Worm (Caenorhabditis elegans): Measurements from ENCODE around the gene Y82E9BR.22.

The Y82E9BR.22 gene

ce11 chrIII:1403108-1403507 lies 5.9 kb downstream of the Y82E9BR.22 start, which contains the start of gene pals-18:
pals-18 (plus strand) TSS chrIII:1403408.
- no peak for TF ChIP-seq unc-62 (GFP tag; optimal IDR thresholded peaks at IDR 0.05)
- TF ChIP-seq snpc-1.3 (tag; optimal IDR thresholded peaks at IDR 0.05; ENCODE audit: insufficient read depth), result no peak
- no peak for TF ChIP-seq K12H6.12 (tag; optimal IDR thresholded peaks at IDR 0.05)
- no peak for TF ChIP-seq F55B11.4 (tag; optimal IDR thresholded peaks at IDR 0.05; ENCODE audit: borderline replicate concordance, insufficient read depth)

- TF ChIP-seq snpc-1.1 (tag; optimal IDR thresholded peaks at IDR 0.05; ENCODE audit: insufficient read depth), result no peak
- TF ChIP-seq nhr-80 (tag; optimal IDR thresholded peaks at IDR 0.05), result peak; percentile 69
Observed at ce11 chrIII:1401497-1401990, 7.5 kb downstream of the Y82E9BR.22 start, which contains the start of gene pals-19. pals-19 (plus strand) TSS chrIII:1401940.

- TF ChIP-seq ztf-28 (GFP tag; IDR thresholded peaks at IDR 0.05) (no peak), lsy-27 (tag; optimal IDR thresholded peaks at IDR 0.05; ENCODE audit: borderline replicate concordance, insufficient read depth) (no peak), tbx-9 (tag; optimal IDR thresholded peaks at IDR 0.05; ENCODE audit: borderline replicate concordance) (no peak), F55B11.4 (tag; optimal IDR thresholded peaks at IDR 0.05; ENCODE audit: borderline replicate concordance, insufficient read depth) (no peak), T26A5.8 (tag; optimal IDR thresholded peaks at IDR 0.05) (no peak), ztf-3 (GFP tag; optimal IDR thresholded peaks at IDR 0.05) (no peak), lin-26 (GFP tag; IDR thresholded peaks at IDR 0.05) (no peak), ceh-58 (GFP tag; IDR thresholded peaks at IDR 0.05) (no peak), tlf-1 (GFP tag; optimal IDR thresholded peaks at IDR 0.05) (no peak), F23B12.7 (tag; optimal IDR thresholded peaks at IDR 0.05; ENCODE audit: insufficient read depth) (no peak), zfh-2 (GFP tag; conservative IDR thresholded peaks at IDR 0.05) (no peak)
Observed at ce11 chrIII:1399670-1400069, 9.4 kb downstream of the Y82E9BR.22 start, which contains the start of gene pals-16. pals-16 (plus strand) TSS chrIII:1399970.

ce11 chrIII:1398183-1398582 lies 10.9 kb downstream of the Y82E9BR.22 start:
- no peak for TF ChIP-seq ceh-91 (GFP tag; IDR thresholded peaks at IDR 0.05)
- TF ChIP-seq nhr-80 (tag; optimal IDR thresholded peaks at IDR 0.05), result peak; percentile 38
- TF ChIP-seq F37B4.10 (GFP tag; IDR thresholded peaks at IDR 0.05), result no peak

ce11 chrIII:1395355-1395754 lies 13.7 kb downstream of the Y82E9BR.22 start:
- TF ChIP-seq hrde-1 (tag; optimal IDR thresholded peaks at IDR 0.05; ENCODE audit: borderline replicate concordance) (no peak), efl-1 (GFP tag; optimal IDR thresholded peaks at IDR 0.05) (no peak), nhr-80 (tag; optimal IDR thresholded peaks at IDR 0.05) (peak; percentile 67)

- TF ChIP-seq snpc-4 (GFP tag; optimal IDR thresholded peaks at IDR 0.05) (no peak), snpc-4 (tag; optimal IDR thresholded peaks at IDR 0.05) (no peak), egl-18 (GFP tag; IDR thresholded peaks at IDR 0.05) (no peak), nfyb-1 (GFP tag; IDR thresholded peaks at IDR 0.05) (peak; percentile 38; the same call in 1 of the 2 replicates), nhr-80 (tag; optimal IDR thresholded peaks at IDR 0.05) (peak; percentile 94), Y53F4B.3 (GFP tag; IDR thresholded peaks at IDR 0.05) (no peak), let-607 (tag; optimal IDR thresholded peaks at IDR 0.05) (peak in 1 of 2 experiments; percentile 40), mcd-1 (GFP tag; IDR thresholded peaks at IDR 0.05) (peak; percentile 80), atf-7 (tag; optimal IDR thresholded peaks at IDR 0.05) (peak; percentile 52), ztf-6 (GFP tag; IDR thresholded peaks at IDR 0.05) (no peak)
Observed at ce11 chrIII:1392763-1393162, 16.3 kb downstream of the Y82E9BR.22 start.
